Fruit fly (Drosophila melanogaster) whole organism, wandering third instar larva: ENCODE results near the gene CG34307.

ENCODE experiments used
- GATAd ChIP-seq: sonication (Bioruptor generic); optimal IDR thresholded peaks from 2 replicates; lab custom pipeline; 2016; ENCODE audit warnings: missing biosample characterization, missing genetic modification characterization
- Mio ChIP-seq: sonication (Bioruptor generic); optimal IDR thresholded peaks from 2 replicates; lab custom pipeline; 2016; ENCODE audit warnings: missing biosample characterization, missing genetic modification characterization

- no peak for TF ChIP-seq GATAd (GFP tag; lab: Kevin White, UChicago)
- TF ChIP-seq Mio (GFP tag; lab: Kevin White, UChicago) = no peak
Measured at dm6 chr3R:11870135-11870534, 27.2 kb upstream of the CG34307 start.
